Worm (Caenorhabditis elegans) whole organism, L4 larva: ENCODE data around the gene srt-70.

Source experiments
- F10B5.3 ChIP-seq: sonication (generic microtip); optimal IDR thresholded peaks from 2 replicates; lab custom pipeline; 2016; ENCODE audit warnings: mild to moderate bottlenecking, missing genetic modification characterization, missing compliant biosample characterization
- F26F4.8 ChIP-seq: fragments of 200-800 bp; sonication (Bioruptor generic); conservative IDR thresholded peaks from 2 replicates; pipeline ENCODE4 v1.3.6; 2022; ENCODE audit warnings: missing genetic modification characterization, missing compliant biosample characterization
- F37D6.2 ChIP-seq: sonication (generic microtip); optimal IDR thresholded peaks from 2 replicates; lab custom pipeline; 2016; ENCODE audit warnings: mild to moderate bottlenecking, missing genetic modification characterization, missing compliant biosample characterization
- F44E2.7 ChIP-seq: fragments of 200-800 bp; sonication (Bioruptor generic); IDR thresholded peaks from 2 replicates; pipeline ENCODE4 v2.1.2; 2022; ENCODE audit warnings: missing genetic modification characterization, missing compliant biosample characterization
- F49E8.2 ChIP-seq: sonication (generic microtip); optimal IDR thresholded peaks from 2 replicates; lab custom pipeline; 2016; ENCODE audit warnings: missing compliant biosample characterization, mild to moderate bottlenecking, missing genetic modification characterization, borderline replicate concordance
- T20F7.1 ChIP-seq: fragments of 200-800 bp; sonication (Bioruptor generic); optimal IDR thresholded peaks from 2 replicates; lab custom pipeline; 2018; ENCODE audit warnings: mild to moderate bottlenecking, missing genetic modification characterization, missing compliant biosample characterization
- Y48G9A.11 ChIP-seq: fragments of 200-800 bp; sonication (Bioruptor generic); IDR thresholded peaks from 2 replicates; pipeline ENCODE4 v1.3.6; 2022; ENCODE audit warnings: missing genetic modification reagents, missing genetic modification characterization, missing compliant biosample characterization
- Y5F2A.4 ChIP-seq: fragments of 200-800 bp; sonication (Bioruptor generic); optimal IDR thresholded peaks from 2 replicates; lab custom pipeline; 2018; ENCODE audit warnings: mild to moderate bottlenecking, missing genetic modification characterization, missing compliant biosample characterization
- ZK546.5 ChIP-seq, 2 experiments: sonication (generic microtip); optimal IDR thresholded peaks; 2 replicates each; lab custom pipeline; 2017; ENCODE audit warnings: missing biosample characterization in 2 of 2, missing genetic modification characterization in 2 of 2
- aha-1 ChIP-seq: fragments of 150-350 bp; peaks from one replicate; lab custom pipeline; 2014; ENCODE audit warnings: missing biosample characterization, missing genetic modification characterization
- ama-1 ChIP-seq: fragments of 150-350 bp; optimal IDR thresholded peaks from 2 replicates; lab custom pipeline; 2014; ENCODE audit warnings: inconsistent platforms, mixed read lengths
- attf-4 ChIP-seq: sonication (generic microtip); optimal IDR thresholded peaks from 3 replicates; lab custom pipeline; 2017; ENCODE audit warnings: missing biosample characterization, missing genetic modification characterization
- ceh-28 ChIP-seq: fragments of 150-350 bp; optimal IDR thresholded peaks from 2 replicates; lab custom pipeline; 2014; ENCODE audit warnings: missing biosample characterization, missing genetic modification reagents, missing genetic modification characterization
- ceh-44 ChIP-seq: fragments of 200-800 bp; sonication (Bioruptor generic); IDR thresholded peaks from 2 replicates; pipeline ENCODE4 v1.3.6; 2022; ENCODE audit warnings: missing genetic modification reagents, missing genetic modification characterization, missing compliant biosample characterization
- ceh-82 ChIP-seq: sonication (generic microtip); optimal IDR thresholded peaks from 2 replicates; lab custom pipeline; 2017; ENCODE audit warnings: missing biosample characterization, missing genetic modification characterization
- cey-2 ChIP-seq: sonication (generic microtip); optimal IDR thresholded peaks from 3 replicates; lab custom pipeline; 2017; ENCODE audit warnings: missing genetic modification characterization, mild to moderate bottlenecking, missing compliant biosample characterization, antibody characterized with exemption, borderline replicate concordance; ENCODE audit not compliant: insufficient read depth
- daf-12 ChIP-seq: fragments of 150-350 bp; optimal IDR thresholded peaks from 2 replicates; lab custom pipeline; 2014; ENCODE audit warnings: missing biosample characterization, missing genetic modification reagents, missing genetic modification characterization
- dmd-9 ChIP-seq: fragments of 200-800 bp; sonication (Bioruptor generic); IDR thresholded peaks from 2 replicates; pipeline ENCODE4 v1.3.6; 2022; ENCODE audit warnings: missing genetic modification reagents, missing genetic modification characterization, missing compliant biosample characterization
- dve-1 ChIP-seq: sonication (generic microtip); optimal IDR thresholded peaks from 2 replicates; lab custom pipeline; 2017; ENCODE audit warnings: antibody characterized with exemption, mild to moderate bottlenecking, missing genetic modification characterization, missing compliant biosample characterization; ENCODE audit not compliant: insufficient read depth
- egl-27 ChIP-seq: sonication (generic microtip); optimal IDR thresholded peaks from 3 replicates; lab custom pipeline; 2017; ENCODE audit warnings: missing biosample characterization, missing genetic modification reagents, missing genetic modification characterization
- fkh-10 ChIP-seq: fragments of 150-350 bp; optimal IDR thresholded peaks from 2 replicates; lab custom pipeline; 2014; ENCODE audit warnings: missing biosample characterization, missing genetic modification reagents, missing genetic modification characterization
- fos-1 ChIP-seq: fragments of 150-350 bp; optimal IDR thresholded peaks from 2 replicates; lab custom pipeline; 2014; ENCODE audit warnings: missing biosample characterization, missing genetic modification characterization
- hlh-11 ChIP-seq: fragments of 200-800 bp; sonication (Bioruptor generic); optimal IDR thresholded peaks from 2 replicates; lab custom pipeline; 2018; ENCODE audit warnings: mild to moderate bottlenecking, missing genetic modification characterization, missing compliant biosample characterization
- hlh-30 ChIP-seq: sonication (generic microtip); optimal IDR thresholded peaks from 2 replicates; lab custom pipeline; 2017; ENCODE audit warnings: antibody characterized with exemption, mild to moderate bottlenecking, missing genetic modification characterization, missing compliant biosample characterization; ENCODE audit not compliant: insufficient read depth
- lin-1 ChIP-seq: fragments of 200-800 bp; sonication (Bioruptor generic); IDR thresholded peaks from 2 replicates; pipeline ENCODE4 v1.3.6; 2022; ENCODE audit warnings: missing genetic modification reagents, missing genetic modification characterization, missing compliant biosample characterization
- lin-13 ChIP-seq: fragments of 150-350 bp; optimal IDR thresholded peaks from 2 replicates; lab custom pipeline; 2014; ENCODE audit warnings: missing biosample characterization, missing genetic modification reagents, missing genetic modification characterization
- lin-15B ChIP-seq: fragments of 150-350 bp; sonication (generic microtip); optimal IDR thresholded peaks from 3 replicates; lab custom pipeline; 2014; ENCODE audit warnings: missing biosample characterization, missing genetic modification characterization
- lin-39 ChIP-seq: fragments of 150-350 bp; optimal IDR thresholded peaks from 2 replicates; lab custom pipeline; 2014; ENCODE audit warnings: missing biosample characterization, missing genetic modification reagents, missing genetic modification characterization
- mdl-1 ChIP-seq, 2 experiments: fragments of 150-350 bp in 1 of 2; sonication (generic microtip) in 1 of 2; optimal IDR thresholded peaks; 2 replicates each; lab custom pipeline; 2014 to 2017; ENCODE audit warnings: missing biosample characterization in 2 of 2, missing genetic modification characterization in 2 of 2
- mep-1 ChIP-seq: fragments of 150-350 bp; sonication (generic microtip); optimal IDR thresholded peaks from 3 replicates; lab custom pipeline; 2014; ENCODE audit warnings: missing biosample characterization, missing genetic modification characterization
- mxl-2 ChIP-seq: fragments of 200-800 bp; sonication (Bioruptor generic); conservative IDR thresholded peaks from 2 replicates; pipeline ENCODE4 v1.3.6; 2022; ENCODE audit warnings: missing genetic modification reagents, missing genetic modification characterization, missing compliant biosample characterization
- mxl-3 ChIP-seq: fragments of 200-800 bp; sonication (Bioruptor generic); optimal IDR thresholded peaks from 2 replicates; lab custom pipeline; 2018; ENCODE audit warnings: mild to moderate bottlenecking, missing genetic modification characterization, missing compliant biosample characterization
- nhr-237 ChIP-seq: sonication (generic microtip); optimal IDR thresholded peaks from 2 replicates; lab custom pipeline; 2017; ENCODE audit warnings: missing biosample characterization, missing genetic modification characterization
- nhr-28 ChIP-seq: fragments of 150-350 bp; optimal IDR thresholded peaks from 2 replicates; lab custom pipeline; 2014; ENCODE audit warnings: missing biosample characterization, missing genetic modification characterization
- nhr-42 ChIP-seq: fragments of 200-800 bp; sonication (Bioruptor generic); IDR thresholded peaks from 2 replicates; pipeline ENCODE4 v1.3.6; 2022; ENCODE audit warnings: missing genetic modification characterization, missing compliant biosample characterization
- nhr-48 ChIP-seq: sonication (generic microtip); optimal IDR thresholded peaks from 2 replicates; lab custom pipeline; 2016; ENCODE audit warnings: mild to moderate bottlenecking, missing genetic modification characterization, missing compliant biosample characterization
- nhr-6 ChIP-seq: fragments of 150-350 bp; optimal IDR thresholded peaks from 2 replicates; lab custom pipeline; 2014; ENCODE audit warnings: missing biosample characterization, missing genetic modification characterization
- php-3 ChIP-seq: fragments of 200-800 bp; sonication (Bioruptor generic); IDR thresholded peaks from 2 replicates; pipeline ENCODE4 v1.3.6; 2022; ENCODE audit warnings: missing genetic modification reagents, missing genetic modification characterization, missing compliant biosample characterization
- pqm-1 ChIP-seq: sonication (generic microtip); optimal IDR thresholded peaks from 2 replicates; lab custom pipeline; 2017; ENCODE audit warnings: missing biosample characterization, missing genetic modification characterization
- sdz-12 ChIP-seq: fragments of 200-800 bp; sonication (Bioruptor generic); optimal IDR thresholded peaks from 2 replicates; lab custom pipeline; 2018; ENCODE audit warnings: mild to moderate bottlenecking, missing genetic modification characterization, missing compliant biosample characterization
- set-16 ChIP-seq: fragments of 200-800 bp; sonication (Bioruptor generic); IDR thresholded peaks from 2 replicates; pipeline ENCODE4 v1.3.6; 2022; ENCODE audit warnings: missing genetic modification reagents, missing genetic modification characterization, missing compliant biosample characterization
- skn-1 ChIP-seq: fragments of 150-350 bp; optimal IDR thresholded peaks from 2 replicates; lab custom pipeline; 2014; ENCODE audit warnings: missing biosample characterization, missing genetic modification characterization
- snpc-1.2 ChIP-seq: fragments of 200-800 bp; sonication (Bioruptor generic); IDR thresholded peaks from 2 replicates; pipeline ENCODE4 v1.3.6; 2022; ENCODE audit warnings: missing genetic modification reagents, missing genetic modification characterization, missing compliant biosample characterization
- spr-3 ChIP-seq: fragments of 200-800 bp; sonication (Bioruptor generic); optimal IDR thresholded peaks from 2 replicates; lab custom pipeline; 2018; ENCODE audit warnings: mild to moderate bottlenecking, missing genetic modification characterization, missing compliant biosample characterization
- tra-1 ChIP-seq: fragments of 200-800 bp; sonication (Bioruptor generic); IDR thresholded peaks from 2 replicates; pipeline ENCODE4 v1.3.6; 2022; ENCODE audit warnings: missing genetic modification reagents, missing genetic modification characterization, missing compliant biosample characterization
- unc-39 ChIP-seq: sonication (generic microtip); optimal IDR thresholded peaks from 2 replicates; lab custom pipeline; 2017; ENCODE audit warnings: missing biosample characterization, missing genetic modification characterization
- unc-62 ChIP-seq, 3 experiments: fragments of 150-350 bp in 1 of 3; sonication (generic microtip); optimal IDR thresholded peaks in 2 of 3; peaks in 1 of 3; 1 replicate in 1 of 3; 2 replicates in 2 of 3; lab custom pipeline; 2014 to 2017; ENCODE audit warnings: missing biosample characterization in 3 of 3, missing genetic modification characterization in 3 of 3, missing genetic modification reagents in 3 of 3, missing genotype in 1 of 3
- vab-7 ChIP-seq: fragments of 200-800 bp; sonication (Bioruptor generic); IDR thresholded peaks from 2 replicates; pipeline ENCODE4 v1.3.6; 2022; ENCODE audit warnings: missing genetic modification reagents, missing genetic modification characterization, missing compliant biosample characterization
- zag-1 ChIP-seq: fragments of 150-350 bp; optimal IDR thresholded peaks from 2 replicates; lab custom pipeline; 2014; ENCODE audit warnings: missing biosample characterization, missing genetic modification characterization
- zip-11 ChIP-seq: fragments of 200-800 bp; sonication (Bioruptor generic); IDR thresholded peaks from 2 replicates; pipeline ENCODE4 v1.3.6; 2022; ENCODE audit warnings: missing genetic modification characterization, missing compliant biosample characterization

Gene srt-70

ce11 chrV:5271487-5271886 is 12.1 kb upstream of the srt-70 start (continued):
- TF ChIP-seq dve-1 (tag; lab: Kevin White, UChicago): peak; percentile 78
- TF ChIP-seq zag-1: no peak
- TF ChIP-seq F26F4.8: no peak
- TF ChIP-seq unc-62 (GFP tag; optimal IDR thresholded peaks at IDR 0.05 in 1 of 2; lab: Kevin White, UChicago): peak in 1 of 2 experiments; percentile 93
- no peak for TF ChIP-seq unc-62 (tag; optimal IDR thresholded peaks at IDR 0.05; lab: Kevin White, UChicago)
- peak; percentile 85 for TF ChIP-seq nhr-28
- TF ChIP-seq fkh-10 (GFP tag; lab: Kevin White, UChicago): no peak
- no peak for TF ChIP-seq F49E8.2 (tag; lab: Kevin White, UChicago)
- TF ChIP-seq spr-3 (GFP tag; lab: Kevin White, UChicago): no peak
- TF ChIP-seq lin-15B (tag; lab: Kevin White, UChicago): no peak
- peak; percentile 57; the same call in 1 of the 2 replicates for TF ChIP-seq nhr-42
- no peak for TF ChIP-seq ceh-28 (tag; lab: Kevin White, UChicago)
- TF ChIP-seq zip-11 (GFP tag; lab: Robert Waterston, UW): no peak
- no peak for TF ChIP-seq attf-4 (tag; lab: Kevin White, UChicago)
- no peak for TF ChIP-seq nhr-237 (tag; lab: Kevin White, UChicago)
- peak; percentile 70 for TF ChIP-seq set-16 (GFP tag; lab: Robert Waterston, UW)
- TF ChIP-seq aha-1 (tag; lab: Kevin White, UChicago): peak; percentile 99
- TF ChIP-seq ama-1: no peak
- TF ChIP-seq hlh-11 (tag; lab: Kevin White, UChicago): peak; percentile 98
- no peak for TF ChIP-seq skn-1
- peak; percentile 93 for TF ChIP-seq lin-1 (GFP tag; lab: Robert Waterston, UW)
- TF ChIP-seq ceh-44 (GFP tag; lab: Robert Waterston, UW): no peak
- no peak for TF ChIP-seq T20F7.1
- peak; percentile 54 for TF ChIP-seq mep-1
- no peak for TF ChIP-seq ZK546.5 (tag; optimal IDR thresholded peaks at IDR 0.05; lab: Kevin White, UChicago)
- TF ChIP-seq ceh-82 (tag; lab: Kevin White, UChicago): no peak
- no peak for TF ChIP-seq Y5F2A.4 (GFP tag; lab: Kevin White, UChicago)
- no peak for TF ChIP-seq Y48G9A.11 (GFP tag; lab: Robert Waterston, UW)

DNA sequence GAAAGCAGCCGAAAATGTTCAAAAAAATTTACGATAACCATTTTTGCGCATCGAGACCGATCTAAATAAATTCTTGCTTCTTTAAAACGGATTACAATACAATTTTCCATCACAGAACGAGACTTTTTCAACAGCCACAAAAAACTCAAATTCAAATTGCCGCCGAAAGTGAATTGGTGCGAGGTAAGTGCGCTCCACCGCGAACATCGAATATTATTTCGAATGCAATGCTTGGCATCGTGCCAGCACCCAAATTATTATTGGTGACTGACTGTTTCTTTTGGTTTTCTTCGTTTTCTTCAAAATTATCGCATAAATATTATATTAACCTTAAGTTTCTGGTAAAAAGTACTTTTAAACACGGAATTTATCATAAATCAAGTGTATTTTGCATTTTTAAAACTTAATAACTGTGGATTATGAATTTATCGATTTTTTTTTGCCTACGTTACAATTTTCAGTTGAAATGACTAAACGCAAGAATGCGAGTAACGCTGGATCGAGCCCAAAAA is 9.7 kb upstream of the srt-70 start, which contains the start of gene penr-1:
Gene penr-1 (plus strand): TSS at position 462 of the 512 bp plus-strand sequence.
- TF ChIP-seq ZK546.5 (tag; optimal IDR thresholded peaks at IDR 0.05; lab: Kevin White, UChicago): no peak
- TF ChIP-seq aha-1 (tag; lab: Kevin White, UChicago): peak; percentile 85
- no peak for TF ChIP-seq hlh-11 (tag; lab: Kevin White, UChicago)
- TF ChIP-seq daf-12 (tag; lab: Kevin White, UChicago): no peak
- no peak for TF ChIP-seq sdz-12 (GFP tag; lab: Kevin White, UChicago)
- no peak for TF ChIP-seq lin-13
- no peak for TF ChIP-seq ceh-82 (tag; lab: Kevin White, UChicago)
- peak; percentile 1 for TF ChIP-seq nhr-6 (tag; lab: Kevin White, UChicago)
- peak; percentile 47 for TF ChIP-seq nhr-48 (tag; lab: Kevin White, UChicago)
- TF ChIP-seq dmd-9 (GFP tag; lab: Robert Waterston, UW): no peak
- no peak for TF ChIP-seq mxl-3 (GFP tag; lab: Kevin White, UChicago)
- TF ChIP-seq mxl-2 (GFP tag; lab: Robert Waterston, UW): no peak
- TF ChIP-seq set-16 (GFP tag; lab: Robert Waterston, UW): no peak
- TF ChIP-seq lin-39 (tag; lab: Kevin White, UChicago): no peak
- TF ChIP-seq snpc-1.2: no peak
- peak; percentile 36 for TF ChIP-seq nhr-28
- TF ChIP-seq F37D6.2 (tag; lab: Kevin White, UChicago): no peak
- TF ChIP-seq tra-1 (GFP tag; lab: Robert Waterston, UW): no peak
- no peak for TF ChIP-seq vab-7 (GFP tag; lab: Robert Waterston, UW)
- no peak for TF ChIP-seq F10B5.3 (tag; lab: Kevin White, UChicago)
- TF ChIP-seq unc-39 (tag; lab: Kevin White, UChicago): no peak
- no peak for TF ChIP-seq php-3 (GFP tag; lab: Robert Waterston, UW)
- no peak for TF ChIP-seq zag-1
- TF ChIP-seq fos-1 (tag; lab: Kevin White, UChicago): no peak
- TF ChIP-seq cey-2: no peak
- no peak for TF ChIP-seq egl-27 (tag; lab: Kevin White, UChicago)
- TF ChIP-seq nhr-237 (tag; lab: Kevin White, UChicago): no peak
- no peak for TF ChIP-seq pqm-1 (tag; lab: Kevin White, UChicago)
- no peak for TF ChIP-seq F44E2.7 (GFP tag; lab: Robert Waterston, UW)
- TF ChIP-seq mdl-1 (tag; optimal IDR thresholded peaks at IDR 0.05; lab: Kevin White, UChicago): no peak
- TF ChIP-seq hlh-30 (tag; lab: Kevin White, UChicago): no peak
